Worm (Caenorhabditis elegans) whole organism, L1 larva: ENCODE data around the gene srv-22.
A peak's percentile ranks its signal among the peaks of the same experiment; 100 is the strongest.

Experiments
- Y116A8C.19 ChIP-seq: sonication (generic microtip); optimal IDR thresholded peaks from 2 replicates; lab custom pipeline; 2016; ENCODE audit warnings: missing compliant biosample characterization, missing genetic modification characterization, borderline replicate concordance
- aly-2 ChIP-seq: fragments of 150-350 bp; optimal IDR thresholded peaks from 2 replicates; lab custom pipeline; 2014; ENCODE audit warnings: missing biosample characterization, missing genetic modification characterization
- ama-1 ChIP-seq: fragments of 150-350 bp; optimal IDR thresholded peaks from 2 replicates; lab custom pipeline; 2014
- ces-1 ChIP-seq: fragments of 150-350 bp; optimal IDR thresholded peaks from 2 replicates; lab custom pipeline; 2014; ENCODE audit warnings: missing biosample characterization, missing genetic modification reagents, missing genetic modification characterization
- lin-14 ChIP-seq: fragments of 200-800 bp; sonication (Bioruptor generic); optimal IDR thresholded peaks from 2 replicates; lab custom pipeline; 2018; ENCODE audit warnings: mild to moderate bottlenecking, missing genetic modification characterization, moderate library complexity, missing compliant biosample characterization
- lin-39 ChIP-seq: fragments of 150-350 bp; optimal IDR thresholded peaks from 2 replicates; lab custom pipeline; 2014; ENCODE audit warnings: missing biosample characterization, missing genetic modification reagents, missing genetic modification characterization
- nhr-19 ChIP-seq: fragments of 200-800 bp; sonication (Bioruptor generic); conservative IDR thresholded peaks from 2 replicates; pipeline ENCODE4 v1.3.6; 2022; ENCODE audit warnings: missing genetic modification characterization, missing compliant biosample characterization
- pqm-1 ChIP-seq: sonication (generic microtip); optimal IDR thresholded peaks from 3 replicates; lab custom pipeline; 2017; ENCODE audit warnings: missing biosample characterization, missing genetic modification characterization
- sptf-1 ChIP-seq: fragments of 150-350 bp; optimal IDR thresholded peaks from 2 replicates; lab custom pipeline; 2014; ENCODE audit warnings: missing biosample characterization, missing genetic modification characterization
- tbx-2 ChIP-seq: sonication (generic microtip); optimal IDR thresholded peaks from 2 replicates; lab custom pipeline; 2016; ENCODE audit warnings: missing genetic modification characterization, missing compliant biosample characterization
- unc-62 ChIP-seq: fragments of 150-350 bp; optimal IDR thresholded peaks from 2 replicates; lab custom pipeline; 2014; ENCODE audit warnings: missing biosample characterization, missing genetic modification reagents, missing genetic modification characterization
- unc-98 ChIP-seq: fragments of 200-800 bp; sonication (Bioruptor generic); IDR thresholded peaks from 2 replicates; pipeline ENCODE4 v1.3.6; 2022; ENCODE audit warnings: missing genetic modification characterization, missing compliant biosample characterization

srv-22 gene

ce11 chrIV:5839178-5839577, 40.6 kb downstream of the srv-22 start, which contains the start of gene C06E7.2:
Gene C06E7.2 (plus strand): TSS chrIV:5839478.
- no peak for TF ChIP-seq lin-39 (tag; lab: Kevin White, UChicago)
- TF ChIP-seq ces-1 (GFP tag; lab: Kevin White, UChicago) = no peak

DNA sequence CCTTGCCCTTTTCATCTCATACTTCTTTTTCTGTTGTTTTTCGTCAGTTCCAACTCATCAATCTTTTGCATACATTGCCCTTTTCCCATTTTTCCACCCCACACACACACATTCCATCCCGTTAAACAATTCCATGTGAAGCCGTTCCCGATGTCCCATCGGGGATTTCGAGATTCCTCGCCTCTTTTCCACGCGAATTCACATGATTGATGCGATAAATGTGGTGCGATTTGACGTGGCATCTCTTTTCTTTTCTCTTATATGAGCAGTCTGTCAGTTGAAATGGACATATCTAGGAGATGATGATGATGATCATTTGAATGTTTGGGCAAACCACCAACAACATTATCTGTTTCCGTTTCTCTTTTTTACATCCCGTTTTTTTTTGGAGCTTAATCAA, 45.6 kb downstream of the srv-22 start:
- TF ChIP-seq lin-14 (GFP tag; lab: Kevin White, UChicago) = peak; percentile 21
- no peak for TF ChIP-seq tbx-2 (tag; lab: Kevin White, UChicago)

ce11 chrIV:5832801-5833200, 47.0 kb downstream of the srv-22 start:
- TF ChIP-seq ama-1 (lab: Kevin White, UChicago) (no peak), Y116A8C.19 (no peak), unc-62 (GFP tag; lab: Kevin White, UChicago) (no peak), pqm-1 (tag; lab: Kevin White, UChicago) (no peak), unc-98 (no peak), sptf-1 (tag; lab: Kevin White, UChicago) (no peak), aly-2 (tag; lab: Kevin White, UChicago) (no peak), nhr-19 (GFP tag; lab: Robert Waterston, UW) (no peak)
